Worm (Caenorhabditis elegans): ENCODE data around the gene C50B6.3.

Gene C50B6.3

DNA sequence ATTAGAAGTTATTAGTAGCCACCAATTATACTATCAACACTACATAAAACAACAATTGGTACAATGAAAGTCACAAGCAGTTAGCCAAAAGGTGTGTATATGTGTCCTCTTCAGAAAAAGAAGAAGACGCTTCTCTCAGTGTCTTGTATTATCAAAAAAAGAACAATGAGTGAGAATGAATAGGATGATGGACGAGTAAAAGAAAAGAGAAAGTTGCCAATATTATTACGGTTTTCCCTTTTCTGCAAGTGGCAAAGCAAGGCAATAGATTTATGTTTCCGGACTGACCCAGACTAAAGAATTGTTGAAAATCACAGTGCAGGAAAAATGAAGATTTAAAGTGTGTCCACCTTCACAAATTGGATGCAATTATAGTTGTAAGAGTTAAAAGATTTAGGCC lies 33.0 kb upstream of the C50B6.3 start:
- TF ChIP-seq flt-1 (GFP tag; IDR thresholded peaks at IDR 0.05) (no peak), tab-1 (GFP tag; IDR thresholded peaks at IDR 0.05) (no peak), ref-1 (GFP tag; conservative IDR thresholded peaks at IDR 0.05) (no peak), ztf-23 (GFP tag; IDR thresholded peaks at IDR 0.05) (no peak), cog-1 (tag; optimal IDR thresholded peaks at IDR 0.05) (no peak), T22C8.4 (GFP tag; IDR thresholded peaks at IDR 0.05) (no peak), ztf-29 (GFP tag; IDR thresholded peaks at IDR 0.05) (no peak), med-1 (GFP tag; optimal IDR thresholded peaks at IDR 0.05; ENCODE audit: insufficient read depth) (no peak), klf-2 (GFP tag; conservative IDR thresholded peaks at IDR 0.05) (no peak)

DNA sequence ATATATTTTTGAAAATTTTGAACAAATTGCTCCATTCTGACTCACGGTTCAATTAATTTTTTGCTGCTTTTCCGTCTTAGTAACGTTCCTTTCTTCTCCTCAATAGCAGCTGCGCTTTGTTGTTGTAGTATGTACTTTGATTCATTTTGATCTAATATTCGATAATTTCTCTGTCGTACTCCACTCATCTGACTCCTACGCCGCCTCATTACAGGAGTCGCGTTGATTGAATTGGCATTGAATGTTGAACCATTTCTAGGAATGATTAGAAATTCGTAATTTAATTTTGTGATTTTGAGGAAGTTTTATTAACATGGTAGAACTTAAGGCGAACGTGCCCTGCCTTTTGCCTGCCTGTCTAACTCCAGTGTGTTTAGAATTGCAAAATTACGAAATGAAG lies 30.4 kb upstream of the C50B6.3 start:
- TF ChIP-seq klf-2 (GFP tag; conservative IDR thresholded peaks at IDR 0.05) = no peak
- no peak for TF ChIP-seq med-1 (GFP tag; optimal IDR thresholded peaks at IDR 0.05; ENCODE audit: insufficient read depth)
- no peak for TF ChIP-seq ztf-23 (GFP tag; IDR thresholded peaks at IDR 0.05)
- TF ChIP-seq cog-1 (tag; optimal IDR thresholded peaks at IDR 0.05) = no peak
- no peak for TF ChIP-seq tab-1 (GFP tag; IDR thresholded peaks at IDR 0.05)
- TF ChIP-seq ref-1 (GFP tag; conservative IDR thresholded peaks at IDR 0.05) = no peak
- TF ChIP-seq flt-1 (GFP tag; IDR thresholded peaks at IDR 0.05) = no peak

DNA sequence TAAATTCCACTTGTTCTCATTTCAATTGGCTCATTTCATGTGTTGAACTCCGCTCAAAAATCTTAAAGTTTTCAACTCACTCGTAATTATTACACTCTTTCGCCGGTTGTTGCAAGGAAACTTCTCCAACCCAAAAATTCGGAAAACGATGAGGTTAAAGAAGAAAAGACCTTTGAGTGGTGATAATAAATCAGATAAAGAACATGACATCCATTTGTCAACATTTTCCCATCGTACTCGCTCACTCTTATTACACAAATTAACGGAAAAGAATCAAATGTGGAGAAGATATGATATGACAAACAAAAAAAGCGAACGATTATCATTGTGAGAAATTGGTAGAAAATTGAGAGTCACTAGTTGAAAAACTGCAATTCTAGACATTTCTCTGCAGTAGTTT lies 28.1 kb upstream of the C50B6.3 start:
- TF ChIP-seq cog-1 (tag; optimal IDR thresholded peaks at IDR 0.05) (no peak), tab-1 (GFP tag; IDR thresholded peaks at IDR 0.05) (no peak), T22C8.4 (GFP tag; IDR thresholded peaks at IDR 0.05) (no peak), flt-1 (GFP tag; IDR thresholded peaks at IDR 0.05) (no peak), klf-2 (GFP tag; conservative IDR thresholded peaks at IDR 0.05) (no peak), ztf-29 (GFP tag; IDR thresholded peaks at IDR 0.05) (no peak), ref-1 (GFP tag; conservative IDR thresholded peaks at IDR 0.05) (no peak), ztf-23 (GFP tag; IDR thresholded peaks at IDR 0.05) (no peak), med-1 (GFP tag; optimal IDR thresholded peaks at IDR 0.05; ENCODE audit: insufficient read depth) (no peak)

DNA sequence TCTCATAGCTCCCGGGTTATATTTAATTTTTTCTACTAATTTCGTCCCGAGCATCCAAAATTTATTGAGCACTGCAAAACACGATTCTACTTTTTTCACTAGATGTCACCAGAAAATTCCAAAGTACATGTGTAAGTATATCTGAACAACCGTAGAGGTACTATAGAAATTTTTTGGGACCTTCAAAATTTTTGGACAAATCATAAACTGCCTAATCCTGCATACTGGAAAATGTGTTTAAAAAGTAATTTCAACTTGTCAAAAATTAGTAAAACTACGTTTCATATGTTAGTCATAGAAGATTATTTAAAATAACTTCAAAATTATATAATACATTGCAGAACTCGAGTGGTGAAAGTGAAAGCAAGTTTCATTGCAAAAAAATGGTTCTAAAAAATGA lies 26.8 kb upstream of the C50B6.3 start:
- TF ChIP-seq flt-1 (GFP tag; IDR thresholded peaks at IDR 0.05) = no peak
- TF ChIP-seq ztf-23 (GFP tag; IDR thresholded peaks at IDR 0.05) = no peak
- TF ChIP-seq ztf-29 (GFP tag; IDR thresholded peaks at IDR 0.05) = no peak
- no peak for TF ChIP-seq cog-1 (tag; optimal IDR thresholded peaks at IDR 0.05)
- no peak for TF ChIP-seq T22C8.4 (GFP tag; IDR thresholded peaks at IDR 0.05)
- TF ChIP-seq tab-1 (GFP tag; IDR thresholded peaks at IDR 0.05) = no peak
- no peak for TF ChIP-seq ref-1 (GFP tag; conservative IDR thresholded peaks at IDR 0.05)
- no peak for TF ChIP-seq med-1 (GFP tag; optimal IDR thresholded peaks at IDR 0.05; ENCODE audit: insufficient read depth)
- TF ChIP-seq klf-2 (GFP tag; conservative IDR thresholded peaks at IDR 0.05) = no peak

DNA sequence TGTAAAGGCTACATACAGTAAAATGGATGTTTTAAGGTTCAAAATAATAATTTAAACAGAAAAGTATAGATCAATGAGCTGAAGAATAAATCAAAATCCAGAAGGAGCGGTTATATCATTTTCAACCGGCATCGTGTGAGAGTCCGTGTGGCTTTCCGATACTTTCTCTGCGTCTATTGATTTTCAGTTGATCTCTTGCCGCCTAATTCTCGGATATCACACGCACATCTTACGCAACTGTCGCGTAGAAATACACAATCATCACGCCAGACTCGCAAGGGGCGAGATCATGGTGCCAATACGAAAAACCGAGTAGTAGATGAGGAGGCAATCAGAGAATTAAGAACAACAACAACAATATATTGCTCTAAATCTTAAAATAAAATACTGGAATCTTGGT lies 24.5 kb upstream of the C50B6.3 start:
- TF ChIP-seq cog-1 (tag; optimal IDR thresholded peaks at IDR 0.05) = no peak
- no peak for TF ChIP-seq ztf-23 (GFP tag; IDR thresholded peaks at IDR 0.05)
- no peak for TF ChIP-seq T22C8.4 (GFP tag; IDR thresholded peaks at IDR 0.05)
- TF ChIP-seq ref-1 (GFP tag; conservative IDR thresholded peaks at IDR 0.05) = no peak

DNA sequence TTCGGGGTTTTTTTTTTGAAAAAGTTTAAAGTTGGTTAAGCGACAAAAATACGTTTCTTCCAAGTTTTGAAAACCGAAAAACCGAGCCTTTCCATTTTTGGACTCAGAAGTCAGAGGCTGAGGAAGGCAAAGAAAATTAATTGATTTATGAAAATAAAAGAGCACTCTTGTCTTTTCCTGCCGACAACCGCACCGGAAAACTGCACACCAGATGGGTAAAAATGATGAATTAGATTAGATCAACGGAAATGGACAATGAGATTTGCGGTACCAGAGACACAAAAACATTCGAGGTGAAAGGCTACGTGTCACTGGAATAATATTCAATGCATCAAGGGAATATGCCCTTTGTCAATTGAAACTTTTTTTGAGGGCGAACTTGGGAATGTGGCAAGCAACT lies 18.9 kb upstream of the C50B6.3 start:
- TF ChIP-seq ztf-23 (GFP tag; IDR thresholded peaks at IDR 0.05) (no peak), klf-2 (GFP tag; conservative IDR thresholded peaks at IDR 0.05) (no peak), cog-1 (tag; optimal IDR thresholded peaks at IDR 0.05) (no peak), ztf-29 (GFP tag; IDR thresholded peaks at IDR 0.05) (no peak), ref-1 (GFP tag; conservative IDR thresholded peaks at IDR 0.05) (no peak), tab-1 (GFP tag; IDR thresholded peaks at IDR 0.05) (no peak), T22C8.4 (GFP tag; IDR thresholded peaks at IDR 0.05) (no peak), med-1 (GFP tag; optimal IDR thresholded peaks at IDR 0.05; ENCODE audit: insufficient read depth) (no peak), flt-1 (GFP tag; IDR thresholded peaks at IDR 0.05) (no peak)

DNA sequence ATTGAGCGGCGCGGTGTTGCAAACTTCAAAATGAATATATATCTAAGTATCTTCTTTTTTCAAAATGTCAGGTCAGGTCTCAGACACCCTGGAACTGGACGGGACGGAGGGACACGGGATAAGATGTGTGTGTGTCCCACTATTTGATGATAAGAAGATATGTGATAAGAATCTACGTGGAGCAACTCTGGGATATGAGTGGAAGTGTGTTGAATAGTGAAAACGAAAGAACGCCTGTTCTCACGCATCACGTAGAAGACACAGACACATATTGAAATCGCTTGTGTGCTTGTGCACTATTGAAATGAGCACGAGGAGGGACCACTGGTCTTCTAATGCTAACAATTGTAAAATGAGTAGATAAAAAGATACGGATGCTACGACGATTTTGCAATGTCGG lies 17.5 kb upstream of the C50B6.3 start, which contains the start of gene uig-1:
Gene uig-1 (minus strand): TSS at position 120 of the 400 bp plus-strand sequence.
- TF ChIP-seq flt-1 (GFP tag; IDR thresholded peaks at IDR 0.05) (no peak), tab-1 (GFP tag; IDR thresholded peaks at IDR 0.05) (no peak), ref-1 (GFP tag; conservative IDR thresholded peaks at IDR 0.05) (no peak), ztf-23 (GFP tag; IDR thresholded peaks at IDR 0.05) (no peak), T22C8.4 (GFP tag; IDR thresholded peaks at IDR 0.05) (no peak), ztf-29 (GFP tag; IDR thresholded peaks at IDR 0.05) (no peak), klf-2 (GFP tag; conservative IDR thresholded peaks at IDR 0.05) (no peak), cog-1 (tag; optimal IDR thresholded peaks at IDR 0.05) (no peak), med-1 (GFP tag; optimal IDR thresholded peaks at IDR 0.05; ENCODE audit: insufficient read depth) (no peak)

DNA sequence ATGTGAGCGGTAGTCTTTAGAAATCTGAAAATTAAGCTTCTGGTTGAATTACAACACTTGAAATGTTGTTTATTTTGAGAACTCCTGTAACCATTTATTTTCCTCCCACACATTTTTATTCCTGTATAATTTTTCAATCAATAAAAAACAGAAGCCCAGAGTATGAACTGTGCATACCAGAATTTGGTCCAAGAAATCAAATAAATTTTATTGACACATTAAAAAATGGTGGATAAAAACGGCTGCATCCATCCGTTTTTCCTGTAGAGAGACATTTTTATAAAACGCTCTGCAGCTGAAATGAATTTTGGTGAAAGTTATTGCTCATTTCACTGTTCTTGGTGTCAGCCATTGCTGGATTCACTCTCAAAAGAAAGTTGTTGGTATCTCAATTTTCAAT lies 16.2 kb upstream of the C50B6.3 start, which contains the start of gene C26E1.1:
Gene C26E1.1 (plus strand): TSS at position 301 of the 400 bp plus-strand sequence.
- TF ChIP-seq ztf-29 (GFP tag; IDR thresholded peaks at IDR 0.05) = no peak
- TF ChIP-seq cog-1 (tag; optimal IDR thresholded peaks at IDR 0.05) = no peak
- no peak for TF ChIP-seq klf-2 (GFP tag; conservative IDR thresholded peaks at IDR 0.05)
- no peak for TF ChIP-seq med-1 (GFP tag; optimal IDR thresholded peaks at IDR 0.05; ENCODE audit: insufficient read depth)
- no peak for TF ChIP-seq ztf-23 (GFP tag; IDR thresholded peaks at IDR 0.05)
- TF ChIP-seq ref-1 (GFP tag; conservative IDR thresholded peaks at IDR 0.05) = no peak
- TF ChIP-seq flt-1 (GFP tag; IDR thresholded peaks at IDR 0.05) = no peak
- TF ChIP-seq T22C8.4 (GFP tag; IDR thresholded peaks at IDR 0.05) = no peak

DNA sequence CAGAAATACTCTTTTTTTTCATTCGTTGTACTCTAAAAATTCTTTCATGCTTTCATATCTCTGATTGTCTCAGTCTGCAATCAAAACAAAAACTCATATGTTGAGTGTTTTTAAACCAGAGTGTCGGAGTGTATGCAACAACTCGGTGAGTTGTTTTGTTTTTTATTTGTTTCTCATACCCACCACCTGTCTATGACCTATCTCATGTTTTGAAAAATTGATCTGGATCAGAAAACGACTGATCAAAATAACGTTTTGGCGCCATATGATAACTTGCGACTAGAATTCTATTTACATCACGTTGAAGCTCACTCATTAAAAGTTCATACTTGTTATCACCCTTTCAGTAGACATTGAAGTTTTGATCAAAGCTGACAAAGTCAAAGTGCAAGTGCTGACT lies 14.7 kb upstream of the C50B6.3 start:
- TF ChIP-seq ztf-29 (GFP tag; IDR thresholded peaks at IDR 0.05) = no peak
- no peak for TF ChIP-seq klf-2 (GFP tag; conservative IDR thresholded peaks at IDR 0.05)
- no peak for TF ChIP-seq tab-1 (GFP tag; IDR thresholded peaks at IDR 0.05)
- TF ChIP-seq cog-1 (tag; optimal IDR thresholded peaks at IDR 0.05) = no peak

DNA sequence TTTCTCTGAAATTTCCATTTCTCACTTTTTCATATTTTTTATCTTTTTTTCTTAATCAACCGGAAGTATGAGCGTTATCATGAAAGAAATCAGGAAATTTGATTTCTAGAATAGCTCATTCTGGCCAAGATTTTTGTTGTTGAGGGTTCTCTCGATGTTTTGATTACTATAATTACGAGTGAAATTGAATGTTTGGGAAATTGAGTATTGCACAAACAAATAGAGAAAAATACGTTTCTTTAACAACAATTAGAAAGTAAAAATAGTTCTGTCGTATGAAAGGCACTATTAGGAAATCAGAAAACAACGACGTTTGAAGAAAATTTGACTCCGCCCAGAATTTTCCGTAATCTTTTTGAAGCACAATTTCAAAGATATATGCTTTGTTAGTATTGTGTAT lies 14.0 kb upstream of the C50B6.3 start:
- TF ChIP-seq tab-1 (GFP tag; IDR thresholded peaks at IDR 0.05) = no peak
- TF ChIP-seq ztf-29 (GFP tag; IDR thresholded peaks at IDR 0.05) = no peak
- no peak for TF ChIP-seq flt-1 (GFP tag; IDR thresholded peaks at IDR 0.05)
- no peak for TF ChIP-seq ref-1 (GFP tag; conservative IDR thresholded peaks at IDR 0.05)
- TF ChIP-seq cog-1 (tag; optimal IDR thresholded peaks at IDR 0.05) = no peak
- TF ChIP-seq T22C8.4 (GFP tag; IDR thresholded peaks at IDR 0.05) = no peak
- no peak for TF ChIP-seq med-1 (GFP tag; optimal IDR thresholded peaks at IDR 0.05; ENCODE audit: insufficient read depth)
- TF ChIP-seq ztf-23 (GFP tag; IDR thresholded peaks at IDR 0.05) = no peak
- no peak for TF ChIP-seq klf-2 (GFP tag; conservative IDR thresholded peaks at IDR 0.05)

Measured in whole organism, midembryonic.